Worm (Caenorhabditis elegans): Measurements from ENCODE around the gene B0432.7.

- no peak for TF ChIP-seq elt-1 (tag; optimal IDR thresholded peaks at IDR 0.05)
- TF ChIP-seq mdl-1 (tag; optimal IDR thresholded peaks at IDR 0.05), result peak in 1 of 2 experiments; percentile 4
- TF ChIP-seq zag-1 (tag; optimal IDR thresholded peaks at IDR 0.05), result peak; percentile 17
- no peak for TF ChIP-seq nhr-11 (tag; optimal IDR thresholded peaks at IDR 0.05)
- TF ChIP-seq ceh-82 (tag; optimal IDR thresholded peaks at IDR 0.05), result no peak
- peak; percentile 87 for TF ChIP-seq lin-13 (GFP tag; optimal IDR thresholded peaks at IDR 0.05)
- TF ChIP-seq nhr-12 (tag; optimal IDR thresholded peaks at IDR 0.05), result no peak
- no peak for TF ChIP-seq lin-39 (tag; optimal IDR thresholded peaks at IDR 0.05)
- no peak for TF ChIP-seq aly-2 (tag; optimal IDR thresholded peaks at IDR 0.05)
- peak; percentile 40 for TF ChIP-seq nhr-237 (tag; optimal IDR thresholded peaks at IDR 0.05)
- TF ChIP-seq mbf-1 (tag; optimal IDR thresholded peaks at IDR 0.05), result no peak
- TF ChIP-seq ZK546.5 (tag; optimal IDR thresholded peaks at IDR 0.05), result no peak
- TF ChIP-seq unc-39 (tag; optimal IDR thresholded peaks at IDR 0.05), result no peak
Observed at ce11 chrII:285627-286550, 12.1 kb upstream of the B0432.7 start, which contains the start of gene B0432.10.
